Fruit fly (Drosophila melanogaster) whole organism, embryonic: ENCODE measurements around the gene zetaCOP.

Experiments used
- Abd-B ChIP-seq: fragments of 200-800 bp; sonication (Bioruptor generic); optimal IDR thresholded peaks from 2 replicates; lab custom pipeline; 2018; ENCODE audit warnings: missing biosample characterization, mild to moderate bottlenecking, missing genetic modification characterization, moderate library complexity
- B-H1 ChIP-seq: fragments of 200-800 bp; sonication (Bioruptor generic); IDR thresholded peaks from 3 replicates; pipeline ENCODE4 v1.3.6; 2022; ENCODE audit warnings: missing biosample characterization, missing genetic modification characterization
- Bgb ChIP-seq: fragments of 200-800 bp; sonication (Bioruptor generic); IDR thresholded peaks from 2 replicates; pipeline ENCODE4 v1.3.6; 2022; ENCODE audit warnings: missing biosample characterization, missing genetic modification characterization; ENCODE audit not compliant: partially characterized antibody
- CG12104 ChIP-seq: fragments of 200-800 bp; sonication (Bioruptor generic); optimal IDR thresholded peaks from 3 replicates; lab custom pipeline; 2016; ENCODE audit warnings: missing biosample characterization, missing genetic modification characterization
- CG13424 ChIP-seq: fragments of 200-800 bp; sonication (Bioruptor generic); optimal IDR thresholded peaks from 2 replicates; lab custom pipeline; 2019; ENCODE audit warnings: missing biosample characterization, mild to moderate bottlenecking, missing genetic modification characterization, moderate library complexity
- CG13775 ChIP-seq: fragments of 200-800 bp; sonication (Bioruptor generic); optimal IDR thresholded peaks from 3 replicates; lab custom pipeline; 2017; ENCODE audit warnings: missing biosample characterization, mild to moderate bottlenecking, missing genetic modification characterization
- CG14710 ChIP-seq: fragments of 200-800 bp; sonication (Bioruptor generic); optimal IDR thresholded peaks from 3 replicates; lab custom pipeline; 2019; ENCODE audit warnings: missing biosample characterization, mild to moderate bottlenecking, missing genetic modification characterization, moderate library complexity
- CG15073 ChIP-seq: fragments of 200-800 bp; sonication (Bioruptor generic); optimal IDR thresholded peaks from 2 replicates; lab custom pipeline; 2016; ENCODE audit warnings: missing biosample characterization, missing genetic modification characterization
- CG15696 ChIP-seq: fragments of 200-800 bp; sonication (Bioruptor generic); optimal IDR thresholded peaks from 2 replicates; lab custom pipeline; 2019; ENCODE audit warnings: missing biosample characterization, mild to moderate bottlenecking, missing genetic modification characterization, moderate library complexity
- CG16813 ChIP-seq: fragments of 200-800 bp; sonication (Bioruptor generic); IDR thresholded peaks from 3 replicates; pipeline ENCODE4 v1.3.6; 2022; ENCODE audit warnings: missing biosample characterization, missing genetic modification characterization; ENCODE audit not compliant: partially characterized antibody
- CG17568 ChIP-seq: fragments of 200-800 bp; sonication (Bioruptor generic); optimal IDR thresholded peaks from 2 replicates; lab custom pipeline; 2018; ENCODE audit warnings: missing biosample characterization, mild to moderate bottlenecking, missing genetic modification characterization, moderate library complexity
- CG1792 ChIP-seq: fragments of 200-800 bp; sonication (Bioruptor generic); optimal IDR thresholded peaks from 2 replicates; lab custom pipeline; 2016; ENCODE audit warnings: missing biosample characterization, missing genetic modification characterization
- CG1832 ChIP-seq: fragments of 200-800 bp; sonication (Bioruptor generic); optimal IDR thresholded peaks from 2 replicates; lab custom pipeline; 2017; ENCODE audit warnings: missing biosample characterization, mild to moderate bottlenecking, missing genetic modification characterization, inconsistent platforms
- CG31224 ChIP-seq: fragments of 200-800 bp; sonication (Bioruptor generic); IDR thresholded peaks from 2 replicates; pipeline ENCODE4 v1.3.6; 2022; ENCODE audit warnings: missing biosample characterization, missing genetic modification characterization
- CG3281 ChIP-seq: fragments of 200-800 bp; sonication (Bioruptor generic); optimal IDR thresholded peaks from 3 replicates; lab custom pipeline; 2017; ENCODE audit warnings: missing biosample characterization, mild to moderate bottlenecking, missing genetic modification characterization
- CG33213 ChIP-seq: fragments of 200-800 bp; sonication (Bioruptor generic); optimal IDR thresholded peaks from 3 replicates; lab custom pipeline; 2016; ENCODE audit warnings: missing biosample characterization, missing genetic modification characterization
- CG33557 ChIP-seq: fragments of 200-800 bp; sonication (Bioruptor generic); optimal IDR thresholded peaks from 2 replicates; lab custom pipeline; 2019; ENCODE audit warnings: missing biosample characterization, mild to moderate bottlenecking, missing genetic modification characterization, moderate library complexity
- CG4282 ChIP-seq: fragments of 200-800 bp; sonication (Bioruptor generic); optimal IDR thresholded peaks from 2 replicates; lab custom pipeline; 2016; ENCODE audit warnings: missing biosample characterization, missing genetic modification characterization
- CG43689 ChIP-seq: fragments of 200-800 bp; sonication (Bioruptor generic); IDR thresholded peaks from 2 replicates; pipeline ENCODE4 v1.3.6; 2022; ENCODE audit warnings: missing biosample characterization, missing genetic modification characterization
- CG4424 ChIP-seq: fragments of 200-800 bp; sonication (Bioruptor generic); optimal IDR thresholded peaks from 3 replicates; lab custom pipeline; 2016; ENCODE audit warnings: missing biosample characterization, missing genetic modification characterization
- CG4730 ChIP-seq: fragments of 200-800 bp; sonication (Bioruptor generic); IDR thresholded peaks from 2 replicates; pipeline ENCODE4 v1.3.6; 2022; ENCODE audit warnings: missing biosample characterization, missing genetic modification characterization
- CG6683 ChIP-seq: fragments of 200-800 bp; sonication (Bioruptor generic); optimal IDR thresholded peaks from 2 replicates; lab custom pipeline; 2017; ENCODE audit warnings: missing biosample characterization, mild to moderate bottlenecking, missing genetic modification characterization, missing genetic modification reagents
- D19A ChIP-seq: fragments of 200-800 bp; optimal IDR thresholded peaks from 3 replicates; lab custom pipeline; 2019; ENCODE audit warnings: missing biosample characterization, mild to moderate bottlenecking, missing genetic modification characterization, moderate library complexity
- E2f1 ChIP-seq: fragments of 200-800 bp; sonication (Bioruptor generic); IDR thresholded peaks from 2 replicates; pipeline ENCODE4 v1.3.6; 2022; ENCODE audit warnings: missing biosample characterization, missing genetic modification characterization
- Ets65A ChIP-seq: fragments of 200-800 bp; sonication (Bioruptor generic); peaks from one replicate; lab custom pipeline; 2016; ENCODE audit warnings: missing biosample characterization, missing genetic modification characterization
- Hey ChIP-seq: fragments of 200-800 bp; sonication (Bioruptor generic); optimal IDR thresholded peaks from 3 replicates; lab custom pipeline; 2018; ENCODE audit warnings: missing biosample characterization, mild to moderate bottlenecking, missing genetic modification characterization
- Mrtf ChIP-seq: fragments of 200-800 bp; sonication (Bioruptor generic); IDR thresholded peaks from 3 replicates; pipeline ENCODE4 v1.3.6; 2022; ENCODE audit warnings: missing biosample characterization, missing genetic modification characterization
- Sin3A ChIP-seq: fragments of >200 bp; optimal IDR thresholded peaks from 2 replicates; lab custom pipeline; 2018
- Stat92E ChIP-seq, 3 experiments: fragments of >200 bp in 2 of 3; fragments of 200-800 bp in 1 of 3; sonication (Bioruptor generic) in 1 of 3; optimal IDR thresholded peaks; 2 replicates each; lab custom pipeline; 2017 to 2019; ENCODE audit warnings: missing biosample characterization in 3 of 3, missing genetic modification characterization in 3 of 3, mild to moderate bottlenecking in 1 of 3, moderate library complexity in 1 of 3
- bcd ChIP-seq: fragments of 200-800 bp; sonication (Bioruptor generic); optimal IDR thresholded peaks from 2 replicates; lab custom pipeline; 2017; ENCODE audit warnings: missing biosample characterization, mild to moderate bottlenecking, missing genetic modification characterization
- cad ChIP-seq: fragments of >200 bp; optimal IDR thresholded peaks from 2 replicates; lab custom pipeline; 2017; ENCODE audit warnings: missing biosample characterization, missing genetic modification characterization
- crc ChIP-seq: fragments of 200-800 bp; sonication (Bioruptor generic); optimal IDR thresholded peaks from 2 replicates; lab custom pipeline; 2016; ENCODE audit warnings: missing biosample characterization, missing genetic modification characterization
- dm ChIP-seq: fragments of 200-800 bp; sonication (Bioruptor generic); optimal IDR thresholded peaks from 3 replicates; lab custom pipeline; 2016; ENCODE audit warnings: missing biosample characterization, missing genetic modification characterization
- esg ChIP-seq: fragments of 200-800 bp; sonication (Bioruptor generic); conservative IDR thresholded peaks from 2 replicates; pipeline ENCODE4 v1.3.6; 2022; ENCODE audit warnings: missing biosample characterization, missing genetic modification characterization
- eyg ChIP-seq: fragments of 200-800 bp; sonication (Bioruptor generic); optimal IDR thresholded peaks from 3 replicates; lab custom pipeline; 2016; ENCODE audit warnings: missing biosample characterization, missing genetic modification characterization
- fd96Cb ChIP-seq: fragments of 200-800 bp; sonication (Bioruptor generic); optimal IDR thresholded peaks from 2 replicates; lab custom pipeline; 2018; ENCODE audit warnings: missing biosample characterization, mild to moderate bottlenecking, missing genetic modification characterization, moderate library complexity
- gcm2 ChIP-seq: fragments of 200-800 bp; sonication (Bioruptor generic); optimal IDR thresholded peaks from 2 replicates; lab custom pipeline; 2016; ENCODE audit warnings: missing biosample characterization, missing genetic modification characterization
- gt ChIP-seq: fragments of 200-800 bp; sonication (Bioruptor generic); IDR thresholded peaks from 2 replicates; pipeline ENCODE4 v1.3.6; 2022; ENCODE audit warnings: missing biosample characterization, missing genetic modification characterization
- hth ChIP-seq: fragments of >200 bp; optimal IDR thresholded peaks from 2 replicates; lab custom pipeline; 2017; ENCODE audit warnings: inconsistent platforms
- jing ChIP-seq: fragments of 200-800 bp; sonication (Bioruptor generic); optimal IDR thresholded peaks from 2 replicates; lab custom pipeline; 2018; ENCODE audit warnings: missing biosample characterization, mild to moderate bottlenecking, missing genetic modification characterization
- kni ChIP-seq: fragments of 200-800 bp; sonication (Bioruptor generic); optimal IDR thresholded peaks from 3 replicates; lab custom pipeline; 2017; ENCODE audit warnings: mild to moderate bottlenecking, missing biosample characterization, missing genetic modification reagents, missing genetic modification characterization
- lmd ChIP-seq: fragments of 200-800 bp; sonication (Bioruptor generic); IDR thresholded peaks from 2 replicates; pipeline ENCODE4 v1.3.6; 2022; ENCODE audit warnings: missing biosample characterization, missing genetic modification characterization
- oc ChIP-seq: fragments of 200-800 bp; sonication (Bioruptor generic); optimal IDR thresholded peaks from 2 replicates; lab custom pipeline; 2018; ENCODE audit warnings: missing biosample characterization, mild to moderate bottlenecking, missing genetic modification characterization, moderate library complexity
- pnt ChIP-seq: fragments of 200-800 bp; sonication (Bioruptor generic); optimal IDR thresholded peaks from 3 replicates; lab custom pipeline; 2016; ENCODE audit warnings: missing biosample characterization, missing genetic modification characterization
- pzg ChIP-seq: fragments of 200-800 bp; sonication (Bioruptor generic); optimal IDR thresholded peaks from 3 replicates; lab custom pipeline; 2018; ENCODE audit warnings: missing biosample characterization, mild to moderate bottlenecking, missing genetic modification characterization, moderate library complexity
- sna ChIP-seq: fragments of 200-800 bp; sonication (Bioruptor generic); IDR thresholded peaks from 2 replicates; pipeline ENCODE4 v1.3.6; 2022; ENCODE audit warnings: missing biosample characterization, missing genetic modification characterization; ENCODE audit not compliant: partially characterized antibody
- sob ChIP-seq: fragments of 200-800 bp; sonication (Bioruptor generic); IDR thresholded peaks from 2 replicates; pipeline ENCODE4 v1.3.6; 2022; ENCODE audit warnings: missing biosample characterization, missing genetic modification characterization
- sug ChIP-seq: fragments of 200-800 bp; optimal IDR thresholded peaks from 2 replicates; lab custom pipeline; 2019; ENCODE audit warnings: missing biosample characterization, mild to moderate bottlenecking, missing genetic modification characterization, moderate library complexity
- tgo ChIP-seq: fragments of 200-800 bp; sonication (Bioruptor generic); IDR thresholded peaks from 3 replicates; pipeline ENCODE4 v1.3.6; 2022; ENCODE audit warnings: missing biosample characterization, missing genetic modification characterization
- zfh1 ChIP-seq: fragments of 200-800 bp; sonication (Bioruptor generic); IDR thresholded peaks from 3 replicates; pipeline ENCODE4 v1.3.6; 2022; ENCODE audit warnings: missing biosample characterization, missing genetic modification characterization
- zfh2 ChIP-seq: fragments of 200-800 bp; sonication (Bioruptor generic); optimal IDR thresholded peaks from 2 replicates; lab custom pipeline; 2016; ENCODE audit warnings: missing biosample characterization, missing genetic modification characterization

Gene zetaCOP

dm6 chr3L:16647578-16648113 is 25.7 kb downstream of the zetaCOP start, which contains the start of gene Abl (continued):
- TF ChIP-seq Hey (tag; lab: Kevin White, UChicago), result no peak
- TF ChIP-seq tgo (GFP tag; lab: Robert Waterston, UW), result peak; percentile 39; the same call in 1 of the 3 replicates
- peak; percentile 34 for TF ChIP-seq CG6683 (GFP tag; lab: Kevin White, UChicago)
- peak; percentile 35 for TF ChIP-seq pnt (GFP tag; lab: Kevin White, UChicago)
- peak; percentile 85 for TF ChIP-seq CG14710 (tag; lab: Kevin White, UChicago)
- peak; percentile 97 for TF ChIP-seq Ets65A
- peak; percentile 52; the same call in 1 of the 2 replicates for TF ChIP-seq lmd (GFP tag; lab: Robert Waterston, UW)
- no peak for TF ChIP-seq esg (GFP tag; lab: Robert Waterston, UW)
- TF ChIP-seq Stat92E (GFP tag; optimal IDR thresholded peaks at IDR 0.05; lab: Kevin White, UChicago), result peak in 1 of 3 experiments; percentile 85
- 0 out of 3 replicates have a peak, but pooled peaks have one; percentile 43 for TF ChIP-seq zfh1
- peak; percentile 92 for TF ChIP-seq CG4282 (GFP tag; lab: Kevin White, UChicago)
- TF ChIP-seq CG15073, result no peak
- TF ChIP-seq B-H1 (GFP tag; lab: Robert Waterston, UW), result 0 out of 3 replicates have a peak, but pooled peaks have one; percentile 20
- no peak for TF ChIP-seq CG17568 (GFP tag; lab: Kevin White, UChicago)
- TF ChIP-seq gt (GFP tag; lab: Robert Waterston, UW), result no peak
- TF ChIP-seq crc (GFP tag; lab: Kevin White, UChicago), result no peak
- no peak for TF ChIP-seq jing (GFP tag; lab: Kevin White, UChicago)
- peak; percentile 43 for TF ChIP-seq gcm2 (GFP tag; lab: Kevin White, UChicago)
- TF ChIP-seq cad (GFP tag; lab: Kevin White, UChicago), result no peak
- peak; percentile 52 for TF ChIP-seq CG13424
- TF ChIP-seq sna (GFP tag; lab: Robert Waterston, UW), result peak; percentile 72; the same call in 1 of the 2 replicates
- TF ChIP-seq bcd (GFP tag; lab: Kevin White, UChicago), result peak; percentile 44
- no peak for TF ChIP-seq CG43689 (GFP tag; lab: Robert Waterston, UW)
- peak; percentile 44 for TF ChIP-seq D19A (tag; lab: Kevin White, UChicago)
- 0 out of 3 replicates have a peak, but pooled peaks have one; percentile 14 for TF ChIP-seq Mrtf (GFP tag; lab: Robert Waterston, UW)
- TF ChIP-seq CG33213 (GFP tag; lab: Kevin White, UChicago), result peak; percentile 97
- peak; percentile 64 for TF ChIP-seq CG4424 (GFP tag; lab: Kevin White, UChicago)
- TF ChIP-seq CG3281 (GFP tag; lab: Kevin White, UChicago), result peak; percentile 29
- TF ChIP-seq CG12104 (GFP tag; lab: Kevin White, UChicago), result peak; percentile 11
- TF ChIP-seq oc (tag; lab: Kevin White, UChicago), result peak; percentile 79
- no peak for TF ChIP-seq hth (lab: Kevin White, UChicago)
- peak; percentile 19 for TF ChIP-seq kni (GFP tag; lab: Kevin White, UChicago)
- TF ChIP-seq E2f1 (GFP tag; lab: Robert Waterston, UW), result peak; percentile 29; the same call in 1 of the 2 replicates
- no peak for TF ChIP-seq CG31224
- TF ChIP-seq CG33557, result no peak
- no peak for TF ChIP-seq CG1832
- peak; percentile 88 for TF ChIP-seq zfh2 (GFP tag; lab: Kevin White, UChicago)
- TF ChIP-seq sob (GFP tag; lab: Robert Waterston, UW), result peak; percentile 88
- peak; percentile 53 for TF ChIP-seq eyg (GFP tag; lab: Kevin White, UChicago)
- TF ChIP-seq CG1792, result peak; percentile 64
- TF ChIP-seq pzg (GFP tag; lab: Kevin White, UChicago), result peak; percentile 100
- no peak for TF ChIP-seq fd96Cb
- no peak for TF ChIP-seq CG4730 (GFP tag; lab: Robert Waterston, UW)
- peak; percentile 74 for TF ChIP-seq Sin3A (lab: Kevin White, UChicago)
- peak; percentile 79 for TF ChIP-seq CG16813 (GFP tag; lab: Robert Waterston, UW)
- no peak for TF ChIP-seq CG15696
- peak; percentile 55 for TF ChIP-seq dm (GFP tag; lab: Kevin White, UChicago)
- peak; percentile 91 for TF ChIP-seq Bgb
- TF ChIP-seq sug (tag; lab: Kevin White, UChicago), result peak; percentile 65
- TF ChIP-seq Abd-B (GFP tag; lab: Kevin White, UChicago), result peak; percentile 85
- no peak for TF ChIP-seq CG13775 (GFP tag; lab: Kevin White, UChicago)
